Worm (Caenorhabditis elegans): ENCODE results near the gene C02F5.12.

ce11 chrIII:8287519-8287918 is 44.7 kb upstream of the C02F5.12 start:
- TF ChIP-seq ztf-4 (tag; optimal IDR thresholded peaks at IDR 0.05) = no peak
- no peak for TF ChIP-seq zag-1 (tag; optimal IDR thresholded peaks at IDR 0.05)
- TF ChIP-seq mdl-1 (tag; optimal IDR thresholded peaks at IDR 0.05) = no peak
